Worm (Caenorhabditis elegans): ENCODE data around the gene R107.5.
"Not testable (repeated sequence)": the region's sequence is repeated elsewhere in the genome, so short reads cannot be mapped to it uniquely, and the experiment has no call there.

Gene R107.5

ce11 chrIII:9030818-9031217 lies 22.8 kb downstream of the R107.5 start:
- TF ChIP-seq dao-5 (tag; optimal IDR thresholded peaks at IDR 0.05) (no peak), him-1 (tag; optimal IDR thresholded peaks at IDR 0.05) (no peak), W03F9.2 (tag; optimal IDR thresholded peaks at IDR 0.05) (no peak)

- TF ChIP-seq him-1 (tag; optimal IDR thresholded peaks at IDR 0.05) (no peak), dao-5 (tag; optimal IDR thresholded peaks at IDR 0.05) (no peak)
These were observed 26.6 kb downstream of the R107.5 start, which contains the start of gene F59B2.13 for ce11 chrIII:9026951-9027350. TSS of gene F59B2.13 (minus strand) at chrIII:9027051.

- TF ChIP-seq him-1 (tag; optimal IDR thresholded peaks at IDR 0.05) (no peak), dao-5 (tag; optimal IDR thresholded peaks at IDR 0.05) (no peak), W03F9.2 (tag; optimal IDR thresholded peaks at IDR 0.05) (no peak)
These were observed 30.0 kb downstream of the R107.5 start for ce11 chrIII:9023601-9024000.

ce11 chrIII:9022535-9022934 lies 31.1 kb downstream of the R107.5 start, which contains the start of gene F59B2.14:
TSS of gene F59B2.14 (minus strand) at chrIII:9022635.
- TF ChIP-seq dao-5 (tag; optimal IDR thresholded peaks at IDR 0.05) (no peak), him-1 (tag; optimal IDR thresholded peaks at IDR 0.05) (no peak), W03F9.2 (tag; optimal IDR thresholded peaks at IDR 0.05) (no peak)

ce11 chrIII:9017181-9017651 lies 36.4 kb downstream of the R107.5 start, which contains the start of gene F59B2.12:
TSS of gene F59B2.12 (plus strand) at chrIII:9017601.
- TF ChIP-seq dao-5 (tag; optimal IDR thresholded peaks at IDR 0.05) (no peak), him-1 (tag; optimal IDR thresholded peaks at IDR 0.05) (no peak), W03F9.2 (tag; optimal IDR thresholded peaks at IDR 0.05) (no peak)

ce11 chrIII:9012309-9012708 lies 41.3 kb downstream of the R107.5 start, which contains the start of gene F59B2.9:
TSS of gene F59B2.9 (minus strand) at chrIII:9012409.
- no peak for TF ChIP-seq dao-5 (tag; optimal IDR thresholded peaks at IDR 0.05)
- TF ChIP-seq W03F9.2 (tag; optimal IDR thresholded peaks at IDR 0.05): no peak
- no peak for TF ChIP-seq him-1 (tag; optimal IDR thresholded peaks at IDR 0.05)

ce11 chrIII:9010047-9010446 lies 43.5 kb downstream of the R107.5 start, which contains the start of gene F59B2.8:
TSS of gene F59B2.8 (minus strand) at chrIII:9010197.
- no peak for TF ChIP-seq dao-5 (tag; optimal IDR thresholded peaks at IDR 0.05)

ce11 chrIII:9007183-9007582 lies 46.4 kb downstream of the R107.5 start:
- TF ChIP-seq W03F9.2 (tag; optimal IDR thresholded peaks at IDR 0.05): no peak
- TF ChIP-seq him-1 (tag; optimal IDR thresholded peaks at IDR 0.05): no peak
- TF ChIP-seq dao-5 (tag; optimal IDR thresholded peaks at IDR 0.05): no peak

ce11 chrIII:9005905-9006372 lies 47.7 kb downstream of the R107.5 start, which contains the start of gene rab-6.1:
TSS of gene rab-6.1 (minus strand) at chrIII:9005955.
- TF ChIP-seq him-1, dao-5, W03F9.2 (tag; optimal IDR thresholded peaks at IDR 0.05): not testable (repeated sequence)

- no peak for TF ChIP-seq dao-5 (tag; optimal IDR thresholded peaks at IDR 0.05)
- TF ChIP-seq W03F9.2 (tag; optimal IDR thresholded peaks at IDR 0.05): no peak
- no peak for TF ChIP-seq him-1 (tag; optimal IDR thresholded peaks at IDR 0.05)
These were observed 48.9 kb downstream of the R107.5 start for ce11 chrIII:9004658-9005057.

- TF ChIP-seq W03F9.2 (tag; optimal IDR thresholded peaks at IDR 0.05) (no peak), dao-5 (tag; optimal IDR thresholded peaks at IDR 0.05) (no peak), him-1 (tag; optimal IDR thresholded peaks at IDR 0.05) (no peak)
These were observed 51.0 kb downstream of the R107.5 start, which contains the start of the genes F59B2.15 and zif-1 for ce11 chrIII:9002545-9002944. TSS of gene F59B2.15 (minus strand) at chrIII:9002645. TSS of gene zif-1 (plus strand) at chrIII:9002779.

- TF ChIP-seq dao-5 (tag; optimal IDR thresholded peaks at IDR 0.05) (no peak), W03F9.2 (tag; optimal IDR thresholded peaks at IDR 0.05) (no peak), him-1 (tag; optimal IDR thresholded peaks at IDR 0.05) (no peak)
These were observed 51.7 kb downstream of the R107.5 start, which contains the start of gene rpn-6.2 for ce11 chrIII:9001899-9002298. TSS of gene rpn-6.2 (minus strand) at chrIII:9001999.

Data from whole organism, L4/young adult.